Fruit fly (Drosophila melanogaster): Measurements from ENCODE around the gene Cyt-b5-r.
A peak's percentile ranks its signal among the peaks of the same experiment; 100 is the strongest.

Gene Cyt-b5-r

dm6 chr2L:16790671-16791270, at the start of gene Cyt-b5-r:
Gene Cyt-b5-r, minus strand, starts transcription at chr2L:16790721.
- TF ChIP-seq br (GFP tag; optimal IDR thresholded peaks at IDR 0.05) (peak; percentile 21), Hnf4 (GFP tag; optimal IDR thresholded peaks at IDR 0.05) (no peak)

dm6 chr2L:16839665-16840064, 49.1 kb upstream of the Cyt-b5-r start:
- TF ChIP-seq Hnf4 (GFP tag; optimal IDR thresholded peaks at IDR 0.05) (no peak), CG9705 (GFP tag; optimal IDR thresholded peaks at IDR 0.05) (no peak), Hr83 (GFP tag; optimal IDR thresholded peaks at IDR 0.05; ENCODE audit: poor library complexity, severe bottlenecking) (no peak), psq (GFP tag; optimal IDR thresholded peaks at IDR 0.05) (no peak), CrebA (GFP tag; optimal IDR thresholded peaks at IDR 0.05; ENCODE audit: borderline replicate concordance) (no peak), Abd-B (GFP tag; optimal IDR thresholded peaks at IDR 0.05) (no peak), brk (GFP tag; optimal IDR thresholded peaks at IDR 0.05) (no peak), dsf (GFP tag; optimal IDR thresholded peaks at IDR 0.05; ENCODE audit: borderline replicate concordance) (no peak), dmrt93B (GFP tag; optimal IDR thresholded peaks at IDR 0.05) (no peak), GATAd (GFP tag; optimal IDR thresholded peaks at IDR 0.05) (no peak), Hr78 (GFP tag; optimal IDR thresholded peaks at IDR 0.05) (no peak), sv (GFP tag; optimal IDR thresholded peaks at IDR 0.05) (no peak), jim (GFP tag; optimal IDR thresholded peaks at IDR 0.05) (no peak), woc (GFP tag; optimal IDR thresholded peaks at IDR 0.05) (no peak)

DNA sequence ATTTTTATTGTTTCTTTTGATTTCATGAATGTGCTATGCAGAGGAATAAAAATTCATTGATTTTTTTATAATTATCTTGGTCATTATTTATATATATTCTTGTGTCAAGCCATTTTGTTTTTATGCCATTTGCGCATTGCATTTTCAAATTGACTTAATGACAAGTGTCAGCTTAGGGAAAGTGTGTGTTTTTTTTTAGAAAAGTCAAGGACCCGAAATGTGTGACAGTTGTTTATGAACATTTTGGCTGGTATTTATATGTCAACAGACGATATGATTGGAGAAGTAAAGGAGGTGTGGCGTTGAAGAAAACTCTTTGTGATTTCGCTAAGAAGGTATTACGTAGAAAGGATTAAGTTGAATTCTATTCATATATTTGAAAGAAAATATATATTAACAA, 47.2 kb upstream of the Cyt-b5-r start, which contains the start of the genes SclA and SclB:
TSS of gene SclA (plus strand) at position 301 of the 400 bp plus-strand sequence.
TSS of gene SclB (plus strand) at position 301 of the 400 bp plus-strand sequence.
- TF ChIP-seq Dfd (GFP tag; optimal IDR thresholded peaks at IDR 0.05) (no peak), N (GFP tag; optimal IDR thresholded peaks at IDR 0.05) (no peak), Hr78 (GFP tag; optimal IDR thresholded peaks at IDR 0.05) (no peak), Jra (GFP tag; optimal IDR thresholded peaks at IDR 0.05) (no peak), HLH106 (tag; optimal IDR thresholded peaks at IDR 0.05) (no peak), pan (optimal IDR thresholded peaks at IDR 0.05) (no peak), dmrt93B (GFP tag; optimal IDR thresholded peaks at IDR 0.05) (no peak), jim (GFP tag; optimal IDR thresholded peaks at IDR 0.05) (no peak), GATAd (GFP tag; optimal IDR thresholded peaks at IDR 0.05) (no peak), Dif (GFP tag; optimal IDR thresholded peaks at IDR 0.05; ENCODE audit: partially characterized antibody) (no peak), CrebA (GFP tag; optimal IDR thresholded peaks at IDR 0.05; ENCODE audit: borderline replicate concordance) (no peak), CG32264 (GFP tag; optimal IDR thresholded peaks at IDR 0.05) (no peak), Abd-B (GFP tag; optimal IDR thresholded peaks at IDR 0.05) (no peak), foxo (GFP tag; optimal IDR thresholded peaks at IDR 0.05) (no peak), Hr83 (GFP tag; optimal IDR thresholded peaks at IDR 0.05; ENCODE audit: poor library complexity, severe bottlenecking) (no peak), brk (GFP tag; optimal IDR thresholded peaks at IDR 0.05) (no peak), usp (GFP tag; optimal IDR thresholded peaks at IDR 0.05) (no peak)

DNA sequence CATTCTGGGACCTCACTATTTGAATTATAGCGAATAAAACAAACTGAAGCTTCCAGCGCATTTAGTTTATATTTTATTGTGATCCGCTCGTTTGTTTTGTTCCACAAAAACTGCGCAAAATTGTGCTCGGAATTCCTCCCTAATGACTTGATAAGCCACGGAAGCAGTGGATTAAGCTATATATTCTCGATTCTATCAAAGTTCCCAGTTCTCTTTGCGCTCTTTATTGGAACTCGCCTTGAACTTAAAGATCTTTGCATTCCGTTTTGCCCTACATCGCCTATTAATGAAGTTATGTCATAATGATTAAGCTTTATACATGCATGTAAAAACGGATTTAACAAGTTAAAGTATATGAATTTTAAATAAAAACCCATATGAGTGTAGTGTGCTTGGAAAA, 46.6 kb upstream of the Cyt-b5-r start, which contains the start of gene Nepl9:
TSS of gene Nepl9 (minus strand) at position 101 of the 400 bp plus-strand sequence.
- TF ChIP-seq ey (GFP tag; optimal IDR thresholded peaks at IDR 0.05) (no peak), dsf (GFP tag; optimal IDR thresholded peaks at IDR 0.05; ENCODE audit: borderline replicate concordance) (no peak), woc (GFP tag; optimal IDR thresholded peaks at IDR 0.05) (no peak), lola (GFP tag; optimal IDR thresholded peaks at IDR 0.05) (no peak), OdsH (GFP tag; optimal IDR thresholded peaks at IDR 0.05) (no peak), fru (GFP tag; optimal IDR thresholded peaks at IDR 0.05) (no peak), brk (GFP tag; optimal IDR thresholded peaks at IDR 0.05) (no peak), Vsx2 (GFP tag; optimal IDR thresholded peaks at IDR 0.05; ENCODE audit: partially characterized antibody) (no peak), Hr83 (GFP tag; optimal IDR thresholded peaks at IDR 0.05; ENCODE audit: poor library complexity, severe bottlenecking) (no peak), pan (optimal IDR thresholded peaks at IDR 0.05) (no peak), CrebA (GFP tag; optimal IDR thresholded peaks at IDR 0.05; ENCODE audit: borderline replicate concordance) (no peak)

dm6 chr2L:16834402-16834801, 43.9 kb upstream of the Cyt-b5-r start, which contains the start of gene CG13282:
Gene CG13282, minus strand, starts transcription at chr2L:16834502.
- TF ChIP-seq Dfd (GFP tag; optimal IDR thresholded peaks at IDR 0.05) (no peak), woc (GFP tag; optimal IDR thresholded peaks at IDR 0.05) (no peak)
